Fruit fly (Drosophila melanogaster): ENCODE measurements around the gene Rop.

Rop gene

dm6 chr3L:4122185-4122767, 16.5 kb downstream of the Rop start, which contains the start of gene Chd64 (continued):
- no peak for TF ChIP-seq CG32772 (GFP tag; IDR thresholded peaks at IDR 0.05)
- no peak for TF ChIP-seq Ptx1 (GFP tag; IDR thresholded peaks at IDR 0.05)
- no peak for TF ChIP-seq trem (tag; optimal IDR thresholded peaks at IDR 0.05)
- peak; percentile 5 for TF ChIP-seq CG1792 (GFP tag; optimal IDR thresholded peaks at IDR 0.05)
- no peak for TF ChIP-seq slou (GFP tag; optimal IDR thresholded peaks at IDR 0.05)
- no peak; the same call in 1 of the 2 replicates for TF ChIP-seq E2f2 (GFP tag; IDR thresholded peaks at IDR 0.05)
- TF ChIP-seq Myb (GFP tag; optimal IDR thresholded peaks at IDR 0.05) = peak; percentile 80
- TF ChIP-seq stwl (tag; optimal IDR thresholded peaks at IDR 0.05) = peak; percentile 74
- 0 out of 2 replicates have a peak, but pooled peaks have one; percentile 14 for TF ChIP-seq stc (GFP tag; IDR thresholded peaks at IDR 0.05)
- no peak for TF ChIP-seq Gsc (GFP tag; IDR thresholded peaks at IDR 0.05)
- no peak for TF ChIP-seq nau (GFP tag; optimal IDR thresholded peaks at IDR 0.05)
- TF ChIP-seq CG12236 (GFP tag; optimal IDR thresholded peaks at IDR 0.05) = no peak
- TF ChIP-seq CG11085 (GFP tag; IDR thresholded peaks at IDR 0.05) = peak; percentile 9; the same call in 1 of the 2 replicates
- TF ChIP-seq CoRest (tag; optimal IDR thresholded peaks at IDR 0.05) = no peak
- TF ChIP-seq amos (GFP tag; IDR thresholded peaks at IDR 0.05; ENCODE audit: partially characterized antibody) = peak; percentile 45; the same call in 1 of the 2 replicates
- no peak for TF ChIP-seq Ssrp (tag; optimal IDR thresholded peaks at IDR 0.05)
- TF ChIP-seq run (tag; optimal IDR thresholded peaks at IDR 0.05) = no peak
- TF ChIP-seq vnd (GFP tag; IDR thresholded peaks at IDR 0.05; ENCODE audit: partially characterized antibody) = no peak
- peak; percentile 5 for TF ChIP-seq Sry-δ (GFP tag; optimal IDR thresholded peaks at IDR 0.05)
- TF ChIP-seq klu (GFP tag; IDR thresholded peaks at IDR 0.05) = no peak
- TF ChIP-seq CG9932 (GFP tag; IDR thresholded peaks at IDR 0.05) = peak; percentile 50
- peak; percentile 21 for TF ChIP-seq Vsx1 (GFP tag; optimal IDR thresholded peaks at IDR 0.05)
- peak; percentile 46 for TF ChIP-seq CG15011 (GFP tag; optimal IDR thresholded peaks at IDR 0.05)
- TF ChIP-seq shn (GFP tag; optimal IDR thresholded peaks at IDR 0.05) = no peak
- peak; percentile 22; the same call in 1 of the 2 replicates for TF ChIP-seq CG3847 (GFP tag; IDR thresholded peaks at IDR 0.05)
- TF ChIP-seq CG16813 (GFP tag; IDR thresholded peaks at IDR 0.05; ENCODE audit: partially characterized antibody) = 0 out of 3 replicates have a peak, but pooled peaks have one; percentile 20
- no peak for TF ChIP-seq CG8478 (optimal IDR thresholded peaks at IDR 0.05)
- peak; percentile 52 for TF ChIP-seq grau (tag; optimal IDR thresholded peaks at IDR 0.05)
- no peak for TF ChIP-seq CG3838 (GFP tag; optimal IDR thresholded peaks at IDR 0.05)
- no peak for TF ChIP-seq mld (GFP tag; IDR thresholded peaks at IDR 0.05; ENCODE audit: partially characterized antibody)
- TF ChIP-seq pros (GFP tag; optimal IDR thresholded peaks at IDR 0.05) = no peak
- no peak for TF ChIP-seq gcm2 (GFP tag; optimal IDR thresholded peaks at IDR 0.05)
- 0 out of 3 replicates have a peak, but pooled peaks have one; percentile 9 for TF ChIP-seq otp (GFP tag; IDR thresholded peaks at IDR 0.05)
- no peak for TF ChIP-seq CG3065 (GFP tag; optimal IDR thresholded peaks at IDR 0.05)
- TF ChIP-seq Adf1 (GFP tag; IDR thresholded peaks at IDR 0.05) = peak; percentile 50; the same call in 1 of the 2 replicates
- TF ChIP-seq CG33213 (GFP tag; optimal IDR thresholded peaks at IDR 0.05) = no peak
- TF ChIP-seq exex (tag; optimal IDR thresholded peaks at IDR 0.05) = peak; percentile 81
- TF ChIP-seq CG4424 (GFP tag; optimal IDR thresholded peaks at IDR 0.05) = no peak
- TF ChIP-seq lov (optimal IDR thresholded peaks at IDR 0.05) = no peak
- TF ChIP-seq lov (GFP tag; IDR thresholded peaks at IDR 0.05) = no peak
- TF ChIP-seq Asciz (GFP tag; optimal IDR thresholded peaks at IDR 0.05) = peak; percentile 24
- no peak for TF ChIP-seq CG7745 (tag; optimal IDR thresholded peaks at IDR 0.05)
- no peak for TF ChIP-seq CG10209 (GFP tag; optimal IDR thresholded peaks at IDR 0.05)
- TF ChIP-seq NfI (GFP tag; optimal IDR thresholded peaks at IDR 0.05) = peak; percentile 6
- no peak for TF ChIP-seq slp2 (GFP tag; optimal IDR thresholded peaks at IDR 0.05)
- no peak for TF ChIP-seq jumu (GFP tag; optimal IDR thresholded peaks at IDR 0.05)
- TF ChIP-seq Atf3 (GFP tag; optimal IDR thresholded peaks at IDR 0.05) = peak; percentile 93
- no peak for TF ChIP-seq sc (optimal IDR thresholded peaks at IDR 0.05)
- no peak for TF ChIP-seq sc (GFP tag; optimal IDR thresholded peaks at IDR 0.05)
- TF ChIP-seq CG17829 (tag; optimal IDR thresholded peaks at IDR 0.05) = no peak
- TF ChIP-seq Drgx (GFP tag; IDR thresholded peaks at IDR 0.05) = no peak; the same call in 1 of the 2 replicates
